Fruit fly (Drosophila melanogaster) whole organism, embryonic: ENCODE measurements around the gene CG15160.
A peak's percentile ranks its signal among the peaks of the same experiment; 100 is the strongest.

Experiments used
- Atf-2 ChIP-seq: fragments of 200-800 bp; sonication (Bioruptor generic); optimal IDR thresholded peaks from 2 replicates; lab custom pipeline; 2016; ENCODE audit warnings: missing biosample characterization, missing genetic modification characterization
- Awh ChIP-seq: fragments of 200-800 bp; sonication (Bioruptor generic); IDR thresholded peaks from 2 replicates; pipeline ENCODE4, ENCODE4 v1.3.6; 2022; ENCODE audit warnings: missing biosample characterization, missing genetic modification characterization
- CG10209 ChIP-seq: fragments of 200-800 bp; sonication (Bioruptor generic); optimal IDR thresholded peaks from 3 replicates; lab custom pipeline; 2017; ENCODE audit warnings: missing biosample characterization, mild to moderate bottlenecking, missing genetic modification characterization, missing genetic modification reagents
- CG10979 ChIP-seq: fragments of 200-800 bp; sonication (Bioruptor generic); optimal IDR thresholded peaks from 2 replicates; lab custom pipeline; 2018; ENCODE audit warnings: missing biosample characterization, mild to moderate bottlenecking, missing genetic modification characterization, moderate library complexity
- CG12155 ChIP-seq: fragments of 200-800 bp; sonication (Bioruptor generic); optimal IDR thresholded peaks from 3 replicates; lab custom pipeline; 2016; ENCODE audit warnings: missing biosample characterization, missing genetic modification characterization
- CG14050 ChIP-seq: fragments of 200-800 bp; sonication (Bioruptor generic); IDR thresholded peaks from 3 replicates; pipeline ENCODE4 v1.3.6; 2022; ENCODE audit warnings: missing biosample characterization, missing genetic modification characterization
- CG14667 ChIP-seq: fragments of 200-800 bp; sonication (Bioruptor generic); IDR thresholded peaks from 2 replicates; pipeline ENCODE4 v1.3.6; 2022; ENCODE audit warnings: missing biosample characterization, missing genetic modification characterization
- CG17328 ChIP-seq: fragments of 200-800 bp; sonication (Bioruptor generic); IDR thresholded peaks from 2 replicates; pipeline ENCODE4 v1.3.6; 2022; ENCODE audit warnings: missing biosample characterization, missing genetic modification characterization
- CG30020 ChIP-seq: fragments of 200-800 bp; optimal IDR thresholded peaks from 2 replicates; lab custom pipeline; 2019; ENCODE audit warnings: missing biosample characterization, mild to moderate bottlenecking, missing genetic modification characterization, moderate library complexity
- CG31224 ChIP-seq: fragments of 200-800 bp; sonication (Bioruptor generic); IDR thresholded peaks from 2 replicates; pipeline ENCODE4 v1.3.6; 2022; ENCODE audit warnings: missing biosample characterization, missing genetic modification characterization
- CG3163 ChIP-seq: fragments of 200-800 bp; sonication (Bioruptor generic); optimal IDR thresholded peaks from 3 replicates; lab custom pipeline; 2016; ENCODE audit warnings: missing biosample characterization, missing genetic modification characterization
- CG32532 ChIP-seq: fragments of 200-800 bp; sonication (Bioruptor generic); IDR thresholded peaks from 2 replicates; pipeline ENCODE4 v1.3.6; 2022; ENCODE audit warnings: missing biosample characterization, missing genetic modification characterization
- CG33213 ChIP-seq: fragments of 200-800 bp; sonication (Bioruptor generic); optimal IDR thresholded peaks from 3 replicates; lab custom pipeline; 2016; ENCODE audit warnings: missing biosample characterization, missing genetic modification characterization
- CG34376 ChIP-seq: fragments of 200-800 bp; sonication (Bioruptor generic); optimal IDR thresholded peaks from 2 replicates; lab custom pipeline; 2018; ENCODE audit warnings: missing biosample characterization, mild to moderate bottlenecking, missing genetic modification characterization
- CG3726 ChIP-seq: fragments of 200-800 bp; sonication (Bioruptor generic); IDR thresholded peaks from 3 replicates; pipeline ENCODE4, ENCODE4 v1.3.6; 2022; ENCODE audit warnings: missing biosample characterization, missing genetic modification characterization
- CG42726 ChIP-seq: fragments of 200-800 bp; sonication (Bioruptor generic); IDR thresholded peaks from 2 replicates; pipeline ENCODE4 v1.3.6; 2022; ENCODE audit warnings: missing biosample characterization, missing genetic modification characterization; ENCODE audit not compliant: partially characterized antibody
- CG4328 ChIP-seq: fragments of 200-800 bp; sonication (Bioruptor generic); optimal IDR thresholded peaks from 3 replicates; lab custom pipeline; 2017; ENCODE audit warnings: missing biosample characterization, missing genetic modification reagents, missing genetic modification characterization
- CG4730 ChIP-seq: fragments of 200-800 bp; sonication (Bioruptor generic); IDR thresholded peaks from 2 replicates; pipeline ENCODE4 v1.3.6; 2022; ENCODE audit warnings: missing biosample characterization, missing genetic modification characterization
- CG6175 ChIP-seq: fragments of 200-800 bp; sonication (Bioruptor generic); IDR thresholded peaks from 3 replicates; pipeline ENCODE4 v1.3.6; 2022; ENCODE audit warnings: missing biosample characterization, missing genetic modification characterization
- CG6813 ChIP-seq: fragments of 200-800 bp; sonication (Bioruptor generic); optimal IDR thresholded peaks from 2 replicates; lab custom pipeline; 2017; ENCODE audit warnings: missing biosample characterization, missing genetic modification characterization, mild to moderate bottlenecking, moderate library complexity, missing genetic modification reagents
- CG8944 ChIP-seq: fragments of 200-800 bp; sonication (Bioruptor generic); optimal IDR thresholded peaks from 3 replicates; lab custom pipeline; 2016; ENCODE audit warnings: missing biosample characterization, missing genetic modification characterization
- CG9609 ChIP-seq: fragments of 200-800 bp; sonication (Bioruptor generic); optimal IDR thresholded peaks from 3 replicates; lab custom pipeline; 2016; ENCODE audit warnings: missing biosample characterization, missing genetic modification characterization
- CG9797 ChIP-seq: fragments of 200-800 bp; sonication (Bioruptor generic); optimal IDR thresholded peaks from 3 replicates; lab custom pipeline; 2018; ENCODE audit warnings: missing biosample characterization, mild to moderate bottlenecking, missing genetic modification characterization
- Dref ChIP-seq: fragments of 200-800 bp; sonication (Bioruptor generic); IDR thresholded peaks from 2 replicates; pipeline ENCODE4 v1.3.6; 2022; ENCODE audit warnings: missing biosample characterization, missing genetic modification characterization
- Ets97D ChIP-seq: fragments of 200-800 bp; sonication (Bioruptor generic); optimal IDR thresholded peaks from 3 replicates; lab custom pipeline; 2016; ENCODE audit warnings: missing biosample characterization, missing genetic modification characterization
- HmgD ChIP-seq: fragments of 200-800 bp; sonication (Bioruptor generic); optimal IDR thresholded peaks from 3 replicates; lab custom pipeline; 2016; ENCODE audit warnings: missing biosample characterization, missing genetic modification characterization
- MTF-1 ChIP-seq: fragments of 200-800 bp; sonication (Bioruptor generic); optimal IDR thresholded peaks from 2 replicates; lab custom pipeline; 2018; ENCODE audit warnings: missing biosample characterization, mild to moderate bottlenecking, missing genetic modification characterization, borderline replicate concordance
- Max ChIP-seq: fragments of 200-800 bp; sonication (Bioruptor generic); optimal IDR thresholded peaks from 2 replicates; lab custom pipeline; 2016; ENCODE audit warnings: missing biosample characterization, mild to moderate bottlenecking, missing genetic modification characterization
- NFAT ChIP-seq: fragments of 200-800 bp; sonication (Bioruptor generic); IDR thresholded peaks from 2 replicates; pipeline ENCODE4 v1.3.6; 2022; ENCODE audit warnings: missing biosample characterization, missing genetic modification characterization
- Oaz ChIP-seq: fragments of 200-800 bp; sonication (Bioruptor generic); IDR thresholded peaks from 2 replicates; pipeline ENCODE4 v1.3.6; 2022; ENCODE audit warnings: missing biosample characterization, missing genetic modification characterization
- Ravus ChIP-seq: fragments of 200-800 bp; sonication (Bioruptor generic); IDR thresholded peaks from 2 replicates; pipeline ENCODE4 v1.3.6; 2022; ENCODE audit warnings: missing biosample characterization, missing genetic modification characterization
- ab ChIP-seq: fragments of 200-800 bp; sonication (Bioruptor generic); optimal IDR thresholded peaks from 2 replicates; lab custom pipeline; 2016; ENCODE audit warnings: missing biosample characterization, missing genetic modification characterization
- amos ChIP-seq: fragments of 200-800 bp; sonication (Bioruptor generic); IDR thresholded peaks from 2 replicates; pipeline ENCODE4 v1.3.6; 2022; ENCODE audit warnings: missing biosample characterization, missing genetic modification characterization; ENCODE audit not compliant: partially characterized antibody
- ara ChIP-seq: fragments of 200-800 bp; sonication (Bioruptor generic); IDR thresholded peaks from 2 replicates; pipeline ENCODE4 v1.3.6; 2022; ENCODE audit warnings: missing biosample characterization, missing genetic modification characterization
- chinmo ChIP-seq: fragments of 200-800 bp; sonication (Bioruptor generic); IDR thresholded peaks from 4 replicates; pipeline ENCODE4 v1.3.6; 2022; ENCODE audit warnings: missing biosample characterization, missing genetic modification characterization; ENCODE audit not compliant: partially characterized antibody
- ci ChIP-seq: fragments of 200-800 bp; sonication (Bioruptor generic); IDR thresholded peaks from 3 replicates; pipeline ENCODE4 v1.3.6; 2022; ENCODE audit warnings: missing biosample characterization, missing genetic modification characterization
- corto ChIP-seq: fragments of 200-800 bp; sonication (Bioruptor generic); optimal IDR thresholded peaks from 2 replicates; lab custom pipeline; 2016; ENCODE audit warnings: missing biosample characterization, mild to moderate bottlenecking, missing genetic modification characterization, moderate library complexity
- cwo ChIP-seq: fragments of 200-800 bp; sonication (Bioruptor generic); optimal IDR thresholded peaks from 3 replicates; lab custom pipeline; 2017; ENCODE audit warnings: missing biosample characterization, missing genetic modification characterization, mild to moderate bottlenecking, moderate library complexity, missing genetic modification reagents
- fd102C ChIP-seq: fragments of 200-800 bp; sonication (Bioruptor generic); optimal IDR thresholded peaks from 2 replicates; lab custom pipeline; 2018; ENCODE audit warnings: missing biosample characterization, mild to moderate bottlenecking, missing genetic modification characterization, moderate library complexity
- gsb ChIP-seq: fragments of 200-800 bp; sonication (Bioruptor generic); IDR thresholded peaks from 2 replicates; pipeline ENCODE4 v1.3.6; 2022; ENCODE audit warnings: missing biosample characterization, missing genetic modification characterization
- nau ChIP-seq: fragments of 200-800 bp; sonication (Bioruptor generic); optimal IDR thresholded peaks from 3 replicates; lab custom pipeline; 2017; ENCODE audit warnings: missing biosample characterization, mild to moderate bottlenecking, missing genetic modification characterization, missing genetic modification reagents
- nerfin-2 ChIP-seq: fragments of 200-800 bp; sonication (Bioruptor generic); IDR thresholded peaks from 2 replicates; pipeline ENCODE4 v1.3.6; 2022; ENCODE audit warnings: missing biosample characterization, missing genetic modification characterization; ENCODE audit not compliant: partially characterized antibody
- odd ChIP-seq: fragments of 200-800 bp; sonication (Bioruptor generic); optimal IDR thresholded peaks from 2 replicates; lab custom pipeline; 2017; ENCODE audit warnings: missing biosample characterization, mild to moderate bottlenecking, missing genetic modification characterization
- pho ChIP-seq: fragments of 200-800 bp; sonication (Bioruptor generic); optimal IDR thresholded peaks from 2 replicates; lab custom pipeline; 2016; ENCODE audit warnings: missing biosample characterization, missing genetic modification characterization
- pros ChIP-seq: fragments of 200-800 bp; sonication (Bioruptor generic); optimal IDR thresholded peaks from 3 replicates; lab custom pipeline; 2019; ENCODE audit warnings: missing biosample characterization, mild to moderate bottlenecking, missing genetic modification characterization, moderate library complexity
- repo ChIP-seq: fragments of 200-800 bp; sonication (Bioruptor generic); optimal IDR thresholded peaks from 2 replicates; lab custom pipeline; 2016; ENCODE audit warnings: missing biosample characterization, missing genetic modification characterization
- sd ChIP-seq: fragments of 200-800 bp; sonication (Bioruptor generic); optimal IDR thresholded peaks from 3 replicates; lab custom pipeline; 2018; ENCODE audit warnings: missing biosample characterization, mild to moderate bottlenecking, missing genetic modification characterization, moderate library complexity
- tin ChIP-seq: fragments of 200-800 bp; sonication (Bioruptor generic); optimal IDR thresholded peaks from 3 replicates; lab custom pipeline; 2016; ENCODE audit warnings: missing biosample characterization, missing genetic modification characterization
- unc-4 ChIP-seq: fragments of 200-800 bp; sonication (Bioruptor generic); IDR thresholded peaks from 2 replicates; pipeline ENCODE4 v1.3.6; 2022; ENCODE audit warnings: missing biosample characterization, missing genetic modification characterization; ENCODE audit not compliant: partially characterized antibody
- z ChIP-seq: fragments of 200-800 bp; sonication (Bioruptor generic); IDR thresholded peaks from 3 replicates; pipeline ENCODE4 v1.3.6; 2022; ENCODE audit warnings: missing biosample characterization, missing genetic modification characterization
- zfh1 ChIP-seq: fragments of 200-800 bp; sonication (Bioruptor generic); IDR thresholded peaks from 3 replicates; pipeline ENCODE4 v1.3.6; 2022; ENCODE audit warnings: missing biosample characterization, missing genetic modification characterization

Gene CG15160

dm6 chr2L:18567563-18567962 lies 23.1 kb upstream of the CG15160 start (continued):
- no peak for TF ChIP-seq gsb (GFP tag; lab: Robert Waterston, UW)
- TF ChIP-seq CG10979 (tag; lab: Kevin White, UChicago): no peak
- no peak for TF ChIP-seq Ravus (GFP tag; lab: Robert Waterston, UW)
- TF ChIP-seq CG12155: no peak
- 0 out of 2 replicates have a peak, but pooled peaks have one; percentile 24 for TF ChIP-seq CG31224
- TF ChIP-seq CG9797 (GFP tag; lab: Kevin White, UChicago): no peak
- TF ChIP-seq CG6175: no peak
- no peak for TF ChIP-seq zfh1 (GFP tag; lab: Robert Waterston, UW)
- TF ChIP-seq CG3726 (GFP tag; lab: Robert Waterston, UW): no peak
- no peak for TF ChIP-seq pros (GFP tag; lab: Kevin White, UChicago)
- TF ChIP-seq CG9609 (GFP tag; lab: Kevin White, UChicago): no peak
- TF ChIP-seq CG32532: no peak
- TF ChIP-seq fd102C (GFP tag; lab: Kevin White, UChicago): no peak
- no peak for TF ChIP-seq CG4328 (GFP tag; lab: Kevin White, UChicago)
- TF ChIP-seq CG14667: no peak
- no peak for TF ChIP-seq amos (GFP tag; lab: Robert Waterston, UW)
- TF ChIP-seq cwo: peak; percentile 62
- TF ChIP-seq CG10209 (GFP tag; lab: Kevin White, UChicago): peak; percentile 55
- TF ChIP-seq z: no peak
- no peak for TF ChIP-seq CG30020
- peak; percentile 59 for TF ChIP-seq CG6813 (GFP tag; lab: Kevin White, UChicago)
- no peak for TF ChIP-seq CG42726 (GFP tag; lab: Robert Waterston, UW)
- no peak for TF ChIP-seq CG14050 (GFP tag; lab: Robert Waterston, UW)
- no peak for TF ChIP-seq tin (GFP tag; lab: Kevin White, UChicago)
- TF ChIP-seq unc-4 (GFP tag; lab: Robert Waterston, UW): no peak
- TF ChIP-seq pho: peak; percentile 61
- no peak for TF ChIP-seq Dref (GFP tag; lab: Robert Waterston, UW)
- no peak for TF ChIP-seq Ets97D (GFP tag; lab: Kevin White, UChicago)
- peak; percentile 45 for TF ChIP-seq nau (GFP tag; lab: Kevin White, UChicago)
- peak; percentile 32 for TF ChIP-seq odd
- TF ChIP-seq repo (GFP tag; lab: Kevin White, UChicago): no peak
- peak; percentile 48; the same call in 1 of the 3 replicates for TF ChIP-seq ci (GFP tag; lab: Robert Waterston, UW)
- TF ChIP-seq CG33213 (GFP tag; lab: Kevin White, UChicago): peak; percentile 53
- no peak for TF ChIP-seq CG4730 (GFP tag; lab: Robert Waterston, UW)
- peak; percentile 32; the same call in 1 of the 2 replicates for TF ChIP-seq NFAT (GFP tag; lab: Robert Waterston, UW)
- peak; percentile 57; the same call in 1 of the 2 replicates for TF ChIP-seq Awh
- no peak for TF ChIP-seq ara (GFP tag; lab: Robert Waterston, UW)
- TF ChIP-seq CG3163 (GFP tag; lab: Kevin White, UChicago): peak; percentile 24
- TF ChIP-seq CG17328: no peak
- TF ChIP-seq Atf-2: no peak
- TF ChIP-seq Max (GFP tag; lab: Kevin White, UChicago): no peak
- peak; percentile 10 for TF ChIP-seq sd (tag; lab: Kevin White, UChicago)
- TF ChIP-seq MTF-1 (GFP tag; lab: Kevin White, UChicago): peak; percentile 35
- no peak for TF ChIP-seq CG34376 (GFP tag; lab: Kevin White, UChicago)
- TF ChIP-seq chinmo (GFP tag; lab: Robert Waterston, UW): no peak
- TF ChIP-seq HmgD: no peak
- no peak for TF ChIP-seq corto (GFP tag; lab: Kevin White, UChicago)
- no peak for TF ChIP-seq nerfin-2
- no peak for TF ChIP-seq Oaz (GFP tag; lab: Robert Waterston, UW)
- TF ChIP-seq CG8944 (GFP tag; lab: Kevin White, UChicago): peak; percentile 28
- no peak for TF ChIP-seq ab (GFP tag; lab: Kevin White, UChicago)
